Worm (Caenorhabditis elegans) whole organism, L4/young adult: ENCODE results near the gene DH11.2.

Source experiments
- W03F9.2 ChIP-seq: fragments of 150-350 bp; optimal IDR thresholded peaks from 2 replicates; lab custom pipeline; 2014; ENCODE audit warnings: missing biosample characterization, missing genetic modification characterization
- dao-5 ChIP-seq: sonication (generic microtip); optimal IDR thresholded peaks from 2 replicates; lab custom pipeline; 2016; ENCODE audit warnings: missing genotype, missing genetic modification characterization, moderate library complexity, missing compliant biosample characterization
- him-1 ChIP-seq: sonication (generic microtip); optimal IDR thresholded peaks from 2 replicates; lab custom pipeline; 2016; ENCODE audit warnings: missing genotype, missing genetic modification reagents, missing genetic modification characterization, missing compliant biosample characterization

DNA sequence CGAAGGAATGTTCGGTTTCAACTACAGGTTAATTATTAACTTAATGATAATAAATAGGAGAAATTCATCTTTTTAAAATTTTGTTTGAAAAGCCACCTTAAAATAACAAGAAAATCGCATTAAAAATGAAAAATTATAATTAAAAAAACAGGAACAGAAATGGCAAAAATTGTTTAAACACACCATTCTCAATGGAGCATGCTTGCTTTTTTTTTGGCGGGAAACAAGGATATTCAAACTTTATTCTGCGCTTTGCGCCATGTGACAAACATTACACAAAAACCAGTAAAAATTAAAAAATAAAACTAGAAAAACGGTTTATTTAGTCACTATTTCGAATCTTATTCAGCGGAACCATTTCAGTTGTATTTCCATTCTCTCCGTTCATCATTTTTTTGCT lies 16.1 kb downstream of the DH11.2 start:
- no peak for TF ChIP-seq dao-5 (tag; lab: Kevin White, UChicago)
- TF ChIP-seq him-1, result no peak
- TF ChIP-seq W03F9.2, result no peak
